Fruit fly (Drosophila melanogaster): ENCODE results near the gene CG11755.
A peak's percentile ranks its signal among the peaks of the same experiment; 100 is the strongest.

Gene CG11755

DNA sequence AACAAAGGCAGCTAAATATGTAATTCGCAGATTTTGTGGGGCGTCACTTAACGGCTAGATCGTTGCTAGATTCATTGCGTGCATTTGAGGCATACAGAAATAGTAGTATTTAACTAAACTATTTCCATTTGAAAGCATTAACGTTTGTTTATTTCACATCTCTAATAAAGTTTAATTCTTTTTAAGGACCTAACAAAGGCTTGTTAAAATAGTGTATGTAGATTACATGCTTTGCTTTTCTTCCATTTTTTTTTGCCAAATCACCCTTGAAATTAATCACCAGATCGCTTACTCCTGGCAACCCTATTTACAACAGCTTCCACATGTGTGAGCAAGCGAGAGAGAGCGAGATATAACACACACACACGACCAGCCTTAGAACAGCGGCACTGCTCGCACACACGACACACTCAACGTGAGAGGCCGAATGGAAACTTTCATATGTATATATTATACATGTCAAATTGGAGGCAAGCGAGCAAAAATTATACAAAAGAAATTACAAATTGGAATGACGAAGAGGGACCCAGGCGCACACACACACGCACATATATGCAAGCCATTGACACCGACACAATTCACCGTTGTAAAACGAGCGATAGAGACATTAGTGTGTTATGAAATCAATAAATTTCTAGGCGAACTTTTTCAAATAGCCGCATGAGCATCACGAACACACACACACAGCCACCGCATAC lies 17.4 kb upstream of the CG11755 start (continued):
- TF ChIP-seq Bgb (GFP tag; IDR thresholded peaks at IDR 0.05; ENCODE audit: partially characterized antibody) = peak; percentile 32; the same call in 1 of the 2 replicates
- TF ChIP-seq peb (GFP tag; IDR thresholded peaks at IDR 0.05) = no peak
- TF ChIP-seq H2.0 (GFP tag; IDR thresholded peaks at IDR 0.05) = no peak
- TF ChIP-seq Fer2 (tag; optimal IDR thresholded peaks at IDR 0.05) = no peak
- TF ChIP-seq Max (GFP tag; optimal IDR thresholded peaks at IDR 0.05) = no peak
- TF ChIP-seq CG6791 (GFP tag; IDR thresholded peaks at IDR 0.05; ENCODE audit: partially characterized antibody) = no peak
- peak; percentile 68 for TF ChIP-seq CG7839 (tag; optimal IDR thresholded peaks at IDR 0.05)
- no peak for TF ChIP-seq CG4820 (GFP tag; optimal IDR thresholded peaks at IDR 0.05)
- TF ChIP-seq CG7786 (GFP tag; optimal IDR thresholded peaks at IDR 0.05) = peak; percentile 34
- TF ChIP-seq aop (GFP tag; IDR thresholded peaks at IDR 0.05) = no peak
- peak; percentile 45 for TF ChIP-seq CG1647 (GFP tag; optimal IDR thresholded peaks at IDR 0.05)
- peak; percentile 40; the same call in 1 of the 2 replicates for TF ChIP-seq gsb (GFP tag; IDR thresholded peaks at IDR 0.05)
- no peak for TF ChIP-seq CG10959 (GFP tag; IDR thresholded peaks at IDR 0.05)
- TF ChIP-seq wor (GFP tag; IDR thresholded peaks at IDR 0.05) = no peak
- peak; percentile 35 for TF ChIP-seq gro (GFP tag; optimal IDR thresholded peaks at IDR 0.05)
- TF ChIP-seq Dref (GFP tag; IDR thresholded peaks at IDR 0.05) = 0 out of 2 replicates have a peak, but pooled peaks have one; percentile 2
- TF ChIP-seq C15 (GFP tag; IDR thresholded peaks at IDR 0.05) = no peak
- peak; percentile 53 for TF ChIP-seq HLH54F (GFP tag; optimal IDR thresholded peaks at IDR 0.05)
- no peak for TF ChIP-seq danr (GFP tag; IDR thresholded peaks at IDR 0.05)
- TF ChIP-seq Dip2 (GFP tag; IDR thresholded peaks at IDR 0.05) = no peak
- TF ChIP-seq CG6689 (GFP tag; IDR thresholded peaks at IDR 0.05) = peak; percentile 69
- peak; percentile 30 for TF ChIP-seq fd96Cb (tag; optimal IDR thresholded peaks at IDR 0.05)
- no peak for TF ChIP-seq Kr (GFP tag; optimal IDR thresholded peaks at IDR 0.05)
- TF ChIP-seq ftz-f1 (GFP tag; optimal IDR thresholded peaks at IDR 0.05) = peak; percentile 89
- peak; percentile 33 for TF ChIP-seq MESR4 (GFP tag; optimal IDR thresholded peaks at IDR 0.05)
- TF ChIP-seq MTF-1 (GFP tag; optimal IDR thresholded peaks at IDR 0.05; ENCODE audit: borderline replicate concordance) = peak; percentile 62
- peak; percentile 46 for TF ChIP-seq grau (tag; optimal IDR thresholded peaks at IDR 0.05)
- TF ChIP-seq CG17568 (GFP tag; optimal IDR thresholded peaks at IDR 0.05) = no peak
- TF ChIP-seq CG32767 (GFP tag; IDR thresholded peaks at IDR 0.05) = peak; percentile 70
- no peak for TF ChIP-seq knrl (GFP tag; IDR thresholded peaks at IDR 0.05; ENCODE audit: partially characterized antibody)
- TF ChIP-seq Hand (GFP tag; optimal IDR thresholded peaks at IDR 0.05) = peak; percentile 21
- no peak for TF ChIP-seq yki (optimal IDR thresholded peaks at IDR 0.05)
- TF ChIP-seq CkIIα-i1 (GFP tag; IDR thresholded peaks at IDR 0.05) = no peak
- TF ChIP-seq ranshi (GFP tag; IDR thresholded peaks at IDR 0.05) = 0 out of 2 replicates have a peak, but pooled peaks have one; percentile 9
- TF ChIP-seq kay (GFP tag; optimal IDR thresholded peaks at IDR 0.05) = peak; percentile 66
- peak; percentile 75; the same call in 2 of the 3 replicates for TF ChIP-seq zfh1 (GFP tag; IDR thresholded peaks at IDR 0.05)
- no peak for TF ChIP-seq Sin3A (optimal IDR thresholded peaks at IDR 0.05)
- peak; percentile 42 for TF ChIP-seq CG5245 (GFP tag; optimal IDR thresholded peaks at IDR 0.05)
- TF ChIP-seq salm (tag; optimal IDR thresholded peaks at IDR 0.05) = no peak
- TF ChIP-seq CG10654 (GFP tag; optimal IDR thresholded peaks at IDR 0.05) = no peak
- peak; percentile 67 for TF ChIP-seq CG13424 (tag; optimal IDR thresholded peaks at IDR 0.05)
- TF ChIP-seq dati (GFP tag; IDR thresholded peaks at IDR 0.05) = no peak
- TF ChIP-seq Dad (GFP tag; optimal IDR thresholded peaks at IDR 0.05) = no peak
- no peak for TF ChIP-seq vnd (GFP tag; IDR thresholded peaks at IDR 0.05; ENCODE audit: partially characterized antibody)
- peak; percentile 54 for TF ChIP-seq CG11504 (tag; optimal IDR thresholded peaks at IDR 0.05)
- TF ChIP-seq unc-4 (GFP tag; IDR thresholded peaks at IDR 0.05; ENCODE audit: partially characterized antibody) = no peak
- no peak for TF ChIP-seq ase (GFP tag; IDR thresholded peaks at IDR 0.05)
- TF ChIP-seq trem (tag; optimal IDR thresholded peaks at IDR 0.05) = no peak
- TF ChIP-seq vfl (GFP tag; optimal IDR thresholded peaks at IDR 0.05) = no peak
- peak; percentile 19 for TF ChIP-seq Mad (GFP tag; optimal IDR thresholded peaks at IDR 0.05)
- no peak for TF ChIP-seq CG13123 (GFP tag; optimal IDR thresholded peaks at IDR 0.05)

Data from whole organism, embryonic.